Worm (Caenorhabditis elegans) whole organism, L1 larva: ENCODE measurements around the gene Y53C12B.1.
A peak's percentile ranks its signal among the peaks of the same experiment; 100 is the strongest.

Experiments
- C16A3.4 ChIP-seq: fragments of 150-350 bp; optimal IDR thresholded peaks from 2 replicates; lab custom pipeline; 2014; ENCODE audit warnings: missing biosample characterization, missing genetic modification characterization
- C34B4.2 ChIP-seq: sonication (generic microtip); optimal IDR thresholded peaks from 2 replicates; lab custom pipeline; 2017; ENCODE audit warnings: mild to moderate bottlenecking, missing genetic modification characterization, missing compliant biosample characterization
- F16B12.6 ChIP-seq: fragments of 150-350 bp; optimal IDR thresholded peaks from 2 replicates; lab custom pipeline; 2014; ENCODE audit warnings: missing biosample characterization, missing genetic modification characterization
- aha-1 ChIP-seq: fragments of 150-350 bp; optimal IDR thresholded peaks from 2 replicates; lab custom pipeline; 2014; ENCODE audit warnings: missing biosample characterization, missing genetic modification characterization
- aly-2 ChIP-seq: fragments of 150-350 bp; optimal IDR thresholded peaks from 2 replicates; lab custom pipeline; 2014; ENCODE audit warnings: missing biosample characterization, missing genetic modification characterization
- ama-1 ChIP-seq: fragments of 150-350 bp; optimal IDR thresholded peaks from 2 replicates; lab custom pipeline; 2014
- blmp-1 ChIP-seq: fragments of 150-350 bp; optimal IDR thresholded peaks from 2 replicates; lab custom pipeline; 2014; ENCODE audit warnings: missing biosample characterization, missing genetic modification characterization
- ceh-82 ChIP-seq, 3 experiments: fragments of 150-350 bp in 1 of 3; sonication (generic microtip) in 2 of 3; optimal IDR thresholded peaks; 2 replicates each; lab custom pipeline; 2014 to 2017; ENCODE audit warnings: missing biosample characterization in 3 of 3, missing genetic modification characterization in 3 of 3
- ceh-88 ChIP-seq: fragments of 200-800 bp; sonication (Bioruptor generic); IDR thresholded peaks from 2 replicates; pipeline ENCODE4 v1.3.6; 2022; ENCODE audit warnings: missing genetic modification characterization, missing compliant biosample characterization
- dsc-1 ChIP-seq: sonication (generic microtip); optimal IDR thresholded peaks from 2 replicates; lab custom pipeline; 2016; ENCODE audit warnings: mild to moderate bottlenecking, missing genetic modification characterization, missing compliant biosample characterization
- egl-13 ChIP-seq: sonication (generic microtip); optimal IDR thresholded peaks from 2 replicates; lab custom pipeline; 2016; ENCODE audit warnings: missing genotype, missing genetic modification reagents, missing genetic modification characterization, missing compliant biosample characterization
- egl-27 ChIP-seq, 2 experiments: fragments of 150-350 bp in 1 of 2; sonication (generic microtip); optimal IDR thresholded peaks; 3 replicates each; lab custom pipeline; 2017 to 2018; ENCODE audit warnings: missing biosample characterization in 2 of 2, missing genetic modification characterization in 2 of 2, missing genetic modification reagents in 2 of 2
- elt-2 ChIP-seq: sonication (generic microtip); optimal IDR thresholded peaks from 2 replicates; lab custom pipeline; 2016; ENCODE audit warnings: missing genetic modification characterization, mild to moderate bottlenecking, inconsistent platforms, missing compliant biosample characterization, missing genetic modification reagents
- elt-3 ChIP-seq, 6 experiments: fragments of 150-350 bp in 1 of 6; sonication (generic microtip); optimal IDR thresholded peaks; 2 replicates each; lab custom pipeline; 2017 to 2018; ENCODE audit warnings: missing biosample characterization in 6 of 6, missing genetic modification characterization in 6 of 6, inconsistent platforms in 1 of 6
- ets-5 ChIP-seq: fragments of 200-800 bp; sonication (Bioruptor generic); IDR thresholded peaks from 2 replicates; pipeline ENCODE4 v1.3.6; 2022; ENCODE audit warnings: missing genetic modification characterization, missing compliant biosample characterization
- fkh-10 ChIP-seq: sonication (generic microtip); optimal IDR thresholded peaks from 2 replicates; lab custom pipeline; 2017; ENCODE audit warnings: missing biosample characterization, missing genetic modification reagents, missing genetic modification characterization
- fkh-4 ChIP-seq: sonication (generic microtip); optimal IDR thresholded peaks from 2 replicates; lab custom pipeline; 2016; ENCODE audit warnings: missing compliant biosample characterization, missing genetic modification characterization, borderline replicate concordance
- fkh-8 ChIP-seq: sonication (generic microtip); optimal IDR thresholded peaks from 2 replicates; lab custom pipeline; 2016; ENCODE audit warnings: mild to moderate bottlenecking, missing genetic modification characterization, missing compliant biosample characterization
- grh-1 ChIP-seq: fragments of 200-800 bp; sonication (Bioruptor generic); IDR thresholded peaks from 2 replicates; pipeline ENCODE4 v1.3.6; 2022; ENCODE audit warnings: missing genetic modification reagents, missing genetic modification characterization, missing compliant biosample characterization
- hlh-17 ChIP-seq: fragments of 200-800 bp; sonication (Bioruptor generic); optimal IDR thresholded peaks from 2 replicates; lab custom pipeline; 2018; ENCODE audit warnings: missing genetic modification characterization, mild to moderate bottlenecking, missing compliant biosample characterization, moderate library complexity, borderline replicate concordance
- hlh-4 ChIP-seq: sonication (generic microtip); optimal IDR thresholded peaks from 2 replicates; lab custom pipeline; 2016; ENCODE audit warnings: mild to moderate bottlenecking, missing genetic modification characterization, missing compliant biosample characterization
- hpl-2 ChIP-seq: fragments of 150-350 bp; optimal IDR thresholded peaks from 2 replicates; lab custom pipeline; 2014; ENCODE audit warnings: missing biosample characterization, missing genetic modification reagents, missing genetic modification characterization
- isw-1 ChIP-seq: fragments of 200-800 bp; sonication (Bioruptor generic); IDR thresholded peaks from 2 replicates; pipeline ENCODE4 v1.3.6; 2022; ENCODE audit warnings: missing genetic modification characterization, missing compliant biosample characterization
- jun-1 ChIP-seq: fragments of 150-350 bp; optimal IDR thresholded peaks from 2 replicates; lab custom pipeline; 2014; ENCODE audit warnings: missing biosample characterization, missing genetic modification reagents, missing genetic modification characterization
- lin-15B ChIP-seq: fragments of 150-350 bp; sonication (generic microtip); optimal IDR thresholded peaks from 3 replicates; lab custom pipeline; 2014; ENCODE audit warnings: missing biosample characterization, missing genetic modification characterization
- lin-35 ChIP-seq, 2 experiments: fragments of 150-350 bp; optimal IDR thresholded peaks; 2 replicates each; lab custom pipeline; 2014; ENCODE audit warnings: missing biosample characterization in 2 of 2, missing genetic modification characterization in 2 of 2, missing genetic modification reagents in 2 of 2
- lir-3 ChIP-seq: sonication (generic microtip); optimal IDR thresholded peaks from 2 replicates; lab custom pipeline; 2016; ENCODE audit warnings: mild to moderate bottlenecking, missing genetic modification characterization, moderate library complexity, missing compliant biosample characterization; ENCODE audit not compliant: poor library complexity
- mab-9 ChIP-seq: fragments of 200-800 bp; sonication (Bioruptor generic); IDR thresholded peaks from 2 replicates; pipeline ENCODE4 v1.3.6; 2022; ENCODE audit warnings: missing genetic modification reagents, missing genetic modification characterization, missing compliant biosample characterization
- mdl-1 ChIP-seq, 2 experiments: fragments of 150-350 bp; optimal IDR thresholded peaks; 2 replicates each; lab custom pipeline; 2014 to 2017; ENCODE audit warnings: missing biosample characterization in 2 of 2, missing genetic modification characterization in 2 of 2, inconsistent platforms in 1 of 2
- nhr-11 ChIP-seq: fragments of 150-350 bp; optimal IDR thresholded peaks from 2 replicates; lab custom pipeline; 2014; ENCODE audit warnings: missing biosample characterization, missing genetic modification characterization
- nhr-19 ChIP-seq: fragments of 200-800 bp; sonication (Bioruptor generic); conservative IDR thresholded peaks from 2 replicates; pipeline ENCODE4 v1.3.6; 2022; ENCODE audit warnings: missing genetic modification characterization, missing compliant biosample characterization
- nhr-20 ChIP-seq: sonication (generic microtip); optimal IDR thresholded peaks from 2 replicates; lab custom pipeline; 2016; ENCODE audit warnings: mild to moderate bottlenecking, missing genetic modification characterization, missing compliant biosample characterization
- nhr-28 ChIP-seq: fragments of 150-350 bp; optimal IDR thresholded peaks from 2 replicates; lab custom pipeline; 2014; ENCODE audit warnings: missing biosample characterization, missing genetic modification characterization
- nhr-77 ChIP-seq: fragments of 150-350 bp; optimal IDR thresholded peaks from 2 replicates; lab custom pipeline; 2014; ENCODE audit warnings: missing biosample characterization, missing genetic modification characterization
- nhr-84 ChIP-seq: sonication (generic microtip); optimal IDR thresholded peaks from 2 replicates; lab custom pipeline; 2017; ENCODE audit warnings: missing biosample characterization, missing genetic modification characterization
- nhr-85 ChIP-seq: sonication (generic microtip); peaks from one replicate; lab custom pipeline; 2016; ENCODE audit warnings: missing genetic modification characterization, inconsistent platforms, missing compliant biosample characterization
- pag-3 ChIP-seq: sonication (generic microtip); optimal IDR thresholded peaks from 2 replicates; lab custom pipeline; 2017; ENCODE audit warnings: missing genetic modification characterization, mild to moderate bottlenecking, missing compliant biosample characterization, antibody characterized with exemption, borderline replicate concordance; ENCODE audit not compliant: insufficient read depth
- pax-3 ChIP-seq: fragments of 200-800 bp; sonication (Bioruptor generic); optimal IDR thresholded peaks from 2 replicates; lab custom pipeline; 2018; ENCODE audit warnings: mild to moderate bottlenecking, missing genetic modification characterization, moderate library complexity, missing compliant biosample characterization
- pqm-1 ChIP-seq: sonication (generic microtip); optimal IDR thresholded peaks from 3 replicates; lab custom pipeline; 2017; ENCODE audit warnings: missing biosample characterization, missing genetic modification characterization
- sox-4 ChIP-seq: sonication (generic microtip); optimal IDR thresholded peaks from 2 replicates; lab custom pipeline; 2016; ENCODE audit warnings: missing genetic modification characterization, missing compliant biosample characterization
- sptf-1 ChIP-seq: fragments of 150-350 bp; optimal IDR thresholded peaks from 2 replicates; lab custom pipeline; 2014; ENCODE audit warnings: missing biosample characterization, missing genetic modification characterization
- sup-37 ChIP-seq: fragments of 200-800 bp; sonication (Bioruptor generic); optimal IDR thresholded peaks from 2 replicates; lab custom pipeline; 2018; ENCODE audit warnings: mild to moderate bottlenecking, missing genetic modification characterization, missing compliant biosample characterization
- swsn-7 ChIP-seq: sonication (generic microtip); optimal IDR thresholded peaks from 2 replicates; lab custom pipeline; 2016; ENCODE audit warnings: missing genetic modification characterization, missing compliant biosample characterization
- tbx-2 ChIP-seq: sonication (generic microtip); optimal IDR thresholded peaks from 2 replicates; lab custom pipeline; 2016; ENCODE audit warnings: missing genetic modification characterization, missing compliant biosample characterization
- tlp-1 ChIP-seq: fragments of 150-350 bp; optimal IDR thresholded peaks from 2 replicates; lab custom pipeline; 2014; ENCODE audit warnings: missing biosample characterization, missing genetic modification characterization
- unc-30 ChIP-seq: sonication (generic microtip); optimal IDR thresholded peaks from 2 replicates; lab custom pipeline; 2017; ENCODE audit warnings: missing biosample characterization, missing genetic modification characterization
- unc-86 ChIP-seq: sonication (generic microtip); optimal IDR thresholded peaks from 2 replicates; lab custom pipeline; 2016; ENCODE audit warnings: missing genetic modification characterization, missing compliant biosample characterization
- unc-98 ChIP-seq: fragments of 200-800 bp; sonication (Bioruptor generic); IDR thresholded peaks from 2 replicates; pipeline ENCODE4 v1.3.6; 2022; ENCODE audit warnings: missing genetic modification characterization, missing compliant biosample characterization
- vab-15 ChIP-seq: sonication (generic microtip); optimal IDR thresholded peaks from 2 replicates; lab custom pipeline; 2017; ENCODE audit warnings: missing genotype, mild to moderate bottlenecking, missing genetic modification characterization, missing compliant biosample characterization
- xbp-1 ChIP-seq: sonication (generic microtip); optimal IDR thresholded peaks from 2 replicates; lab custom pipeline; 2016; ENCODE audit warnings: missing genetic modification characterization, missing compliant biosample characterization
- zag-1 ChIP-seq: fragments of 150-350 bp; optimal IDR thresholded peaks from 2 replicates; lab custom pipeline; 2014; ENCODE audit warnings: missing biosample characterization, missing genetic modification characterization
- zip-4 ChIP-seq: fragments of 200-800 bp; sonication (Bioruptor generic); optimal IDR thresholded peaks from 2 replicates; lab custom pipeline; 2018; ENCODE audit warnings: mild to moderate bottlenecking, missing genetic modification characterization, moderate library complexity, missing compliant biosample characterization
- ztf-11 ChIP-seq, 2 experiments: sonication (generic microtip); optimal IDR thresholded peaks; 2 replicates each; lab custom pipeline; 2016 to 2017; ENCODE audit warnings: missing genetic modification characterization in 2 of 2, missing biosample characterization in 1 of 2, missing compliant biosample characterization in 1 of 2

Gene Y53C12B.1

ce11 chrII:9774653-9775052, 28.8 kb upstream of the Y53C12B.1 start (continued):
- no peak for TF ChIP-seq vab-15 (tag; lab: Kevin White, UChicago)
- peak; percentile 46 for TF ChIP-seq fkh-8
- peak; percentile 25; the same call in 1 of the 2 replicates for TF ChIP-seq mab-9 (GFP tag; lab: Robert Waterston, UW)
- peak; percentile 41 for TF ChIP-seq elt-2 (tag; lab: Kevin White, UChicago)
- TF ChIP-seq unc-30 = no peak
- TF ChIP-seq ceh-82 (tag; optimal IDR thresholded peaks at IDR 0.05; lab: Kevin White, UChicago) = peak in 2 of 3 experiments; percentile 32 to 82
- peak; percentile 52 for TF ChIP-seq sox-4 (tag; lab: Kevin White, UChicago)
- TF ChIP-seq lin-35 (GFP tag; optimal IDR thresholded peaks at IDR 0.05; lab: Kevin White, UChicago) = peak; percentile 48 to 68
- peak; percentile 56 for TF ChIP-seq pax-3 (tag; lab: Kevin White, UChicago)
- no peak for TF ChIP-seq C16A3.4 (tag; lab: Kevin White, UChicago)
- TF ChIP-seq aly-2 (tag; lab: Kevin White, UChicago) = peak; percentile 42
- no peak for TF ChIP-seq nhr-11
- 0 out of 2 replicates have a peak, but pooled peaks have one; percentile 1 for TF ChIP-seq isw-1
- peak; percentile 82 for TF ChIP-seq dsc-1 (tag; lab: Kevin White, UChicago)
- TF ChIP-seq swsn-7 = peak; percentile 75
- TF ChIP-seq pqm-1 (tag; lab: Kevin White, UChicago) = no peak
- TF ChIP-seq pag-3 (tag; lab: Kevin White, UChicago) = no peak
- no peak for TF ChIP-seq fkh-10 (GFP tag; lab: Kevin White, UChicago)
- peak; percentile 66 for TF ChIP-seq xbp-1 (tag; lab: Kevin White, UChicago)
- peak; percentile 41 for TF ChIP-seq unc-86 (tag; lab: Kevin White, UChicago)
- no peak for TF ChIP-seq nhr-28 (tag; lab: Kevin White, UChicago)
- no peak for TF ChIP-seq ama-1
- TF ChIP-seq C34B4.2 (tag; lab: Kevin White, UChicago) = no peak
- TF ChIP-seq egl-27 (tag; optimal IDR thresholded peaks at IDR 0.05; lab: Kevin White, UChicago) = no peak
- TF ChIP-seq zip-4 (GFP tag; lab: Kevin White, UChicago) = peak; percentile 45
- peak; percentile 53 for TF ChIP-seq F16B12.6
- peak; percentile 66 for TF ChIP-seq tbx-2 (tag; lab: Kevin White, UChicago)
- TF ChIP-seq aha-1 (tag; lab: Kevin White, UChicago) = no peak
- no peak for TF ChIP-seq unc-98 (GFP tag; lab: Robert Waterston, UW)
- TF ChIP-seq nhr-85 = peak; percentile 58
- TF ChIP-seq lin-15B = no peak
- TF ChIP-seq ztf-11 (tag; optimal IDR thresholded peaks at IDR 0.05; lab: Kevin White, UChicago) = peak in 1 of 2 experiments; percentile 71
- peak; percentile 53 for TF ChIP-seq lir-3 (tag; lab: Kevin White, UChicago)
- TF ChIP-seq zag-1 (tag; lab: Kevin White, UChicago) = no peak
- no peak for TF ChIP-seq nhr-84
- peak; percentile 16 for TF ChIP-seq hlh-4 (tag; lab: Kevin White, UChicago)
- TF ChIP-seq tlp-1 (tag; lab: Kevin White, UChicago) = no peak
- no peak for TF ChIP-seq hpl-2
- peak; percentile 52 for TF ChIP-seq nhr-77 (tag; lab: Kevin White, UChicago)
- peak in 2 of 6 experiments; percentile 17 to 49 for TF ChIP-seq elt-3 (tag; optimal IDR thresholded peaks at IDR 0.05; lab: Kevin White, UChicago)
- TF ChIP-seq grh-1 (GFP tag; lab: Robert Waterston, UW) = no peak
- no peak for TF ChIP-seq ets-5
- no peak for TF ChIP-seq sup-37 (GFP tag; lab: Kevin White, UChicago)
- peak; percentile 61; the same call in 1 of the 2 replicates for TF ChIP-seq ceh-88 (GFP tag; lab: Robert Waterston, UW)
- TF ChIP-seq nhr-19 (GFP tag; lab: Robert Waterston, UW) = peak; percentile 65
- no peak for TF ChIP-seq blmp-1 (tag; lab: Kevin White, UChicago)
- peak; percentile 50 for TF ChIP-seq jun-1 (tag; lab: Kevin White, UChicago)
- peak; percentile 44 for TF ChIP-seq egl-13 (tag; lab: Kevin White, UChicago)
- TF ChIP-seq mdl-1 (tag; optimal IDR thresholded peaks at IDR 0.05; lab: Kevin White, UChicago) = peak in 1 of 2 experiments; percentile 62
- TF ChIP-seq sptf-1 (tag; lab: Kevin White, UChicago) = no peak
- TF ChIP-seq nhr-20 = peak; percentile 83
- TF ChIP-seq hlh-17 (GFP tag; lab: Kevin White, UChicago) = no peak
- TF ChIP-seq fkh-4 = no peak
